Worm (Caenorhabditis elegans): Measurements from ENCODE around the gene srh-142.

Gene srh-142

DNA sequence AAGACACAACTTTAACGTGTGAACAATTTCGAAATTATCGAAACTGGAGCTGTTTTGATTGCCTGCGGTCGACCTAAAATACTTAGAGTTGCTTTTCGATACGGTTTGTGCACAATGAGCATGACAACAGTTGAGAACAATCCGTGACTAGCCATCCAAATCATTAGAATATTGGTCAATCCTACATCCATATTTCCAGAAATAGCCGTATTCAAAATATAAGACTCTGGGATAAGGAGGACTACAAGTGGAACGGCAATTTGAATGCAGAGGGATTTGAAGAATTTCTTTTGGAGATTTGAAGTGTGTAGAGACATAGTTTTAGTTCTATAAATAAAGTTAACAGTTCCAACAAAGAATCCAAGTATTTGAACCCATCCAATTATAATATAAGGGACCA, 1.4 kb downstream of the srh-142 start:
- no peak for TF ChIP-seq aly-2 (tag; optimal IDR thresholded peaks at IDR 0.05)
- TF ChIP-seq nhr-20 (tag; optimal IDR thresholded peaks at IDR 0.05) = no peak
- TF ChIP-seq unc-98 (GFP tag; IDR thresholded peaks at IDR 0.05) = no peak
- TF ChIP-seq fkh-10 (GFP tag; optimal IDR thresholded peaks at IDR 0.05) = no peak
- TF ChIP-seq mef-2 (tag; optimal IDR thresholded peaks at IDR 0.05) = no peak
- TF ChIP-seq elt-3 (tag; optimal IDR thresholded peaks at IDR 0.05) = no peak
- TF ChIP-seq nhr-90 (tag; optimal IDR thresholded peaks at IDR 0.05; ENCODE audit: poor library complexity) = no peak
- no peak for TF ChIP-seq Y116A8C.19 (tag; optimal IDR thresholded peaks at IDR 0.05; ENCODE audit: borderline replicate concordance)
- TF ChIP-seq lin-35 (GFP tag; optimal IDR thresholded peaks at IDR 0.05) = no peak
- TF ChIP-seq ztf-11 (tag; optimal IDR thresholded peaks at IDR 0.05) = no peak
- TF ChIP-seq grh-1 (GFP tag; IDR thresholded peaks at IDR 0.05) = no peak
- TF ChIP-seq hlh-4 (tag; optimal IDR thresholded peaks at IDR 0.05) = no peak
- no peak for TF ChIP-seq mab-9 (GFP tag; IDR thresholded peaks at IDR 0.05)
- TF ChIP-seq nhr-71 (tag; optimal IDR thresholded peaks at IDR 0.05) = no peak
- TF ChIP-seq alr-1 (tag; optimal IDR thresholded peaks at IDR 0.05; ENCODE audit: borderline replicate concordance) = no peak
- TF ChIP-seq unc-130 (tag; optimal IDR thresholded peaks at IDR 0.05) = no peak
- TF ChIP-seq F16B12.6 (tag; optimal IDR thresholded peaks at IDR 0.05) = no peak
- no peak for TF ChIP-seq nhr-76 (tag; optimal IDR thresholded peaks at IDR 0.05)
- TF ChIP-seq vab-15 (tag; optimal IDR thresholded peaks at IDR 0.05) = no peak

DNA sequence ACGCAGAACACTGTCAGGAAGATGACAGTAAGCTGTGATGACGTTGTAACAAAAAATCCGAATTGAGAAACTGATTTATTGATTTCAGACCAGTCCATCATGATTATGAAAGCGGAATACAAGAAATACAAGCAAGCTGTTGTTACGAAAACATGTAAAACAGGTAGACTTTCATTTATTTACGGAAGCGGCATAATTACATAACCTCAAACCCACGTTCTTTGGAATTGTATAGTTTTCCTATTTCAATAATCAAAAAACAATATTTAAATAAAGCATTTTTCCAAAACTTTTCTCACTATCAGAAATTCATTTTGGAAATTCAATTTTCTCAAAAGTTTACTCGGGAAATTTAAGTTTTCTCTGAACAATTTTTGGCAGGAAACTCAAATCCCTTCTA, 2.1 kb downstream of the srh-142 start, which contains the start of gene str-15:
Gene str-15 (minus strand): TSS at position 101 of the 400 bp plus-strand sequence.
- TF ChIP-seq mep-1 (tag; optimal IDR thresholded peaks at IDR 0.05) = no peak
- TF ChIP-seq ceh-88 (GFP tag; IDR thresholded peaks at IDR 0.05) = no peak
- TF ChIP-seq alr-1 (tag; optimal IDR thresholded peaks at IDR 0.05; ENCODE audit: borderline replicate concordance) = no peak
- no peak for TF ChIP-seq ceh-90 (tag; optimal IDR thresholded peaks at IDR 0.05)
- TF ChIP-seq jun-1 (tag; optimal IDR thresholded peaks at IDR 0.05) = no peak
- TF ChIP-seq C16A3.4 (tag; optimal IDR thresholded peaks at IDR 0.05) = no peak

DNA sequence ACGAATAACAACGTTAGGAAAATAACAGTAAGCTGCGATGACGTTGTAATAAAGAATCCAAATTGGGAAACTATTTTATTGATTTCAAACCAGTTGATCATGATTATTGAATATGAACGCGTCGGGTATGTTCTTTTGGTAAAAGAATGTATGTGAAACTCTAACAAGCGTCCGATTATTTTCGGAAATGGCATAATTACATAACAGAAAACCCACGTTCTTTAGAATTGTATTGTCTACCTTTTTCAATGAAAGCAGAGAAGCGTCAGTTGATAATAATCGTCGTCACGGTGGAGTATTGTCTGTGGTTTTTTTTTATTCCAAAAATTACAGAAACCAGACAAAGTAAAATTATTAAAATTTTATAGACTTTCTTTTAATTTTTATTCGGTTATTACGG, 5.7 kb downstream of the srh-142 start, which contains the start of gene str-14:
Gene str-14 (minus strand): TSS at position 101 of the 400 bp plus-strand sequence.
- no peak for TF ChIP-seq sox-4 (tag; optimal IDR thresholded peaks at IDR 0.05)
- no peak for TF ChIP-seq fos-1 (tag; optimal IDR thresholded peaks at IDR 0.05)
- TF ChIP-seq grh-1 (GFP tag; IDR thresholded peaks at IDR 0.05) = no peak
- no peak for TF ChIP-seq C04F5.9 (tag; optimal IDR thresholded peaks at IDR 0.05)
- TF ChIP-seq dpl-1 (GFP tag; optimal IDR thresholded peaks at IDR 0.05) = no peak
- TF ChIP-seq ceh-88 (GFP tag; IDR thresholded peaks at IDR 0.05) = no peak
- TF ChIP-seq skn-1 (tag; optimal IDR thresholded peaks at IDR 0.05) = no peak
- TF ChIP-seq unc-86 (tag; optimal IDR thresholded peaks at IDR 0.05) = no peak
- TF ChIP-seq lin-14 (GFP tag; optimal IDR thresholded peaks at IDR 0.05) = no peak
- no peak for TF ChIP-seq tlp-1 (tag; optimal IDR thresholded peaks at IDR 0.05)
- TF ChIP-seq snpc-4 (tag; optimal IDR thresholded peaks at IDR 0.05) = no peak
- TF ChIP-seq sptf-1 (tag; optimal IDR thresholded peaks at IDR 0.05) = no peak

DNA sequence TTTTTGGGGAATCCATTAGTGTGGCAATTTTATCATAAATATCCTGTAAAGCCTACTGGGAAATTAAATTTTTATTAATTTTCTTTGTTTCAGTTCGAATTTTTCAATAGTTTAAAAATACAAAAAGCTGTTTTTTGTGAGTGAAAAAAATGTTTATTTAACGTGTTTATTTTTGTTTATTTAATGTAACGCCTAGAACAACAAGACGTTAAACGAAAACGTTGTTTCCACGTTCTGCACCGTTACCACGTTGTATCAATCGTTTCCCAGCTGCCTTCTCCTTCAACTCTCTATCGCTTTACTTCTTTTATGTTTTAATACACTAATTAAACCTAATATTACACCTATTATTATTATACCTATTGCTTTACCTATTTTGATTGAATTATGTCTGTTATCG, 13.0 kb downstream of the srh-142 start, which contains the start of gene T08G3.13:
Gene T08G3.13 (plus strand): TSS at position 301 of the 400 bp plus-strand sequence.
- TF ChIP-seq nhr-77 (tag; optimal IDR thresholded peaks at IDR 0.05) (no peak), F16B12.6 (tag; optimal IDR thresholded peaks at IDR 0.05) (no peak), fkh-10 (GFP tag; optimal IDR thresholded peaks at IDR 0.05) (no peak), swsn-7 (tag; optimal IDR thresholded peaks at IDR 0.05) (no peak), lir-3 (tag; optimal IDR thresholded peaks at IDR 0.05; ENCODE audit: poor library complexity) (no peak), fkh-8 (tag; optimal IDR thresholded peaks at IDR 0.05) (no peak), mep-1 (tag; optimal IDR thresholded peaks at IDR 0.05) (no peak), unc-30 (tag; optimal IDR thresholded peaks at IDR 0.05) (no peak), zip-4 (GFP tag; optimal IDR thresholded peaks at IDR 0.05) (no peak), dsc-1 (tag; optimal IDR thresholded peaks at IDR 0.05) (no peak), sptf-1 (tag; optimal IDR thresholded peaks at IDR 0.05) (no peak)

All from whole organism, L1 larva.